Worm (Caenorhabditis elegans) whole organism, L4 larva: ENCODE results near the gene srh-229.

Source experiments
- attf-4 ChIP-seq: sonication (generic microtip); optimal IDR thresholded peaks from 3 replicates; lab custom pipeline; 2017; ENCODE audit warnings: missing biosample characterization, missing genetic modification characterization
- unc-62 ChIP-seq, 3 experiments: fragments of 150-350 bp in 1 of 3; sonication (generic microtip); optimal IDR thresholded peaks in 2 of 3; peaks in 1 of 3; 1 replicate in 1 of 3; 2 replicates in 2 of 3; lab custom pipeline; 2014 to 2017; ENCODE audit warnings: missing biosample characterization in 3 of 3, missing genetic modification characterization in 3 of 3, missing genetic modification reagents in 3 of 3, missing genotype in 1 of 3

DNA sequence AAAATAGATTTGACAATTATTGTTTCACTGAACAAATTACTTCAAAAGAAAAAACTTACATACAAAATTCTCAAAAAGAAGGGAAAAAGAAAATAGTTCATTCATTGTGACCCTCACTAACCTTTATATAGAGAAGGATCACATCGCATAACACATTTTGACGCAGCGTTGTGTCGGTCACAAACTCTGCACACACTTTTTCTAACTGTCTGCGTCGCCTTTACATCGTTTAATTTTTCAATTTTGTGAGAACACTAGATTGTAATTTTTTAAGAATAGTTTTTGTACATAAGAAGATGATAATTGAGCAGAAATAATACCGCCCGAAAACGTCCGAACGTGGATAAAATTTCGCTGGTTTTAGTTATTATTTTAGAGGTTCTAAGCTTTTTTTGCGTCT is 23.2 kb downstream of the srh-229 start, which contains the start of gene C18B10.6:
- TF ChIP-seq unc-62 (GFP tag; optimal IDR thresholded peaks at IDR 0.05 in 1 of 2; lab: Kevin White, UChicago) (no peak), unc-62 (tag; optimal IDR thresholded peaks at IDR 0.05; lab: Kevin White, UChicago) (no peak), attf-4 (no peak)
